Worm (Caenorhabditis elegans) whole organism, L3 larva: ENCODE data around the gene F22F7.7.

Experiments
- R02D3.7 ChIP-seq: fragments of 150-350 bp; optimal IDR thresholded peaks from 2 replicates; lab custom pipeline; 2014; ENCODE audit warnings: missing biosample characterization, missing genetic modification characterization
- aly-2 ChIP-seq: fragments of 150-350 bp; optimal IDR thresholded peaks from 2 replicates; lab custom pipeline; 2014; ENCODE audit warnings: missing biosample characterization, missing genetic modification characterization
- ama-1 ChIP-seq: fragments of 150-350 bp; optimal IDR thresholded peaks from 2 replicates; lab custom pipeline; 2018
- ceh-28 ChIP-seq: fragments of 150-350 bp; optimal IDR thresholded peaks from 2 replicates; lab custom pipeline; 2014; ENCODE audit warnings: missing biosample characterization, missing genetic modification reagents, missing genetic modification characterization
- ceh-82 ChIP-seq: fragments of 150-350 bp; optimal IDR thresholded peaks from 2 replicates; lab custom pipeline; 2014; ENCODE audit warnings: missing biosample characterization, missing genetic modification characterization
- ceh-9 ChIP-seq: sonication (generic microtip); optimal IDR thresholded peaks from 2 replicates; lab custom pipeline; 2018; ENCODE audit warnings: missing biosample characterization, missing genetic modification characterization
- daf-12 ChIP-seq: fragments of 150-350 bp; optimal IDR thresholded peaks from 2 replicates; lab custom pipeline; 2014; ENCODE audit warnings: missing biosample characterization, missing genetic modification reagents, missing genetic modification characterization
- egl-27 ChIP-seq: sonication (generic microtip); optimal IDR thresholded peaks from 4 replicates; lab custom pipeline; 2017; ENCODE audit warnings: missing biosample characterization, missing genetic modification reagents, missing genetic modification characterization
- egl-5 ChIP-seq: fragments of 150-350 bp; optimal IDR thresholded peaks from 2 replicates; lab custom pipeline; 2017; ENCODE audit warnings: missing biosample characterization, missing genetic modification reagents, missing genetic modification characterization, inconsistent platforms
- elt-1 ChIP-seq: fragments of 150-350 bp; optimal IDR thresholded peaks from 2 replicates; lab custom pipeline; 2014; ENCODE audit warnings: missing biosample characterization, missing genetic modification characterization
- elt-2 ChIP-seq: sonication (generic microtip); optimal IDR thresholded peaks from 2 replicates; lab custom pipeline; 2016; ENCODE audit warnings: missing genetic modification reagents, mild to moderate bottlenecking, missing genetic modification characterization, missing compliant biosample characterization
- elt-3 ChIP-seq, 3 experiments: fragments of 150-350 bp in 1 of 3; sonication (generic microtip) in 2 of 3; optimal IDR thresholded peaks; 2 replicates in 2 of 3; 4 replicates in 1 of 3; lab custom pipeline; 2014 to 2017; ENCODE audit warnings: missing biosample characterization in 3 of 3, missing genetic modification characterization in 3 of 3
- eor-1 ChIP-seq, 2 experiments: fragments of 150-350 bp; optimal IDR thresholded peaks; 2 replicates each; lab custom pipeline; 2014 to 2018; ENCODE audit warnings: missing biosample characterization in 2 of 2, missing genetic modification characterization in 2 of 2
- fkh-10 ChIP-seq: sonication (generic microtip); optimal IDR thresholded peaks from 2 replicates; lab custom pipeline; 2017; ENCODE audit warnings: missing biosample characterization, missing genetic modification reagents, missing genetic modification characterization
- fos-1 ChIP-seq: fragments of 150-350 bp; optimal IDR thresholded peaks from 2 replicates; lab custom pipeline; 2014; ENCODE audit warnings: missing biosample characterization, missing genetic modification characterization
- hmg-11 ChIP-seq: sonication (generic microtip); optimal IDR thresholded peaks from 2 replicates; lab custom pipeline; 2016; ENCODE audit warnings: missing genetic modification characterization, missing compliant biosample characterization
- jun-1 ChIP-seq: fragments of 150-350 bp; optimal IDR thresholded peaks from 2 replicates; lab custom pipeline; 2014; ENCODE audit warnings: missing biosample characterization, missing genetic modification reagents, missing genetic modification characterization
- lin-15B ChIP-seq: fragments of 150-350 bp; optimal IDR thresholded peaks from 2 replicates; lab custom pipeline; 2014; ENCODE audit warnings: missing biosample characterization, missing genetic modification characterization
- lin-39 ChIP-seq: fragments of 150-350 bp; optimal IDR thresholded peaks from 2 replicates; lab custom pipeline; 2018; ENCODE audit warnings: missing biosample characterization, missing genetic modification reagents, missing genetic modification characterization
- lsy-12 ChIP-seq: sonication (generic microtip); optimal IDR thresholded peaks from 2 replicates; lab custom pipeline; 2016; ENCODE audit warnings: mild to moderate bottlenecking, missing genetic modification characterization, missing compliant biosample characterization
- mdl-1 ChIP-seq: fragments of 150-350 bp; optimal IDR thresholded peaks from 2 replicates; lab custom pipeline; 2014; ENCODE audit warnings: missing biosample characterization, missing genetic modification characterization
- mml-1 ChIP-seq: fragments of 150-350 bp; sonication (generic microtip); optimal IDR thresholded peaks from 3 replicates; lab custom pipeline; 2014; ENCODE audit warnings: missing biosample characterization, missing genetic modification characterization
- nfya-1 ChIP-seq: sonication (generic microtip); optimal IDR thresholded peaks from 2 replicates; lab custom pipeline; 2017; ENCODE audit warnings: missing genetic modification characterization, mild to moderate bottlenecking, missing compliant biosample characterization, antibody characterized with exemption, moderate library complexity; ENCODE audit not compliant: insufficient read depth
- nhr-12 ChIP-seq: fragments of 150-350 bp; optimal IDR thresholded peaks from 2 replicates; lab custom pipeline; 2014; ENCODE audit warnings: missing biosample characterization, missing genetic modification characterization
- nhr-23 ChIP-seq: fragments of 150-350 bp; optimal IDR thresholded peaks from 2 replicates; lab custom pipeline; 2014; ENCODE audit warnings: missing biosample characterization, missing genetic modification reagents, missing genetic modification characterization
- nhr-237 ChIP-seq: fragments of 150-350 bp; optimal IDR thresholded peaks from 2 replicates; lab custom pipeline; 2014; ENCODE audit warnings: missing biosample characterization, missing genetic modification characterization
- nhr-25 ChIP-seq: sonication (generic microtip); optimal IDR thresholded peaks from 2 replicates; lab custom pipeline; 2017; ENCODE audit warnings: missing biosample characterization, missing genetic modification characterization
- nhr-28 ChIP-seq: fragments of 150-350 bp; optimal IDR thresholded peaks from 2 replicates; lab custom pipeline; 2014; ENCODE audit warnings: missing biosample characterization, missing genetic modification characterization
- nhr-43 ChIP-seq: sonication (generic microtip); optimal IDR thresholded peaks from 2 replicates; lab custom pipeline; 2016; ENCODE audit warnings: mild to moderate bottlenecking, missing genetic modification characterization, missing compliant biosample characterization; ENCODE audit not compliant: poor library complexity, severe bottlenecking
- nhr-67 ChIP-seq: fragments of 150-350 bp; optimal IDR thresholded peaks from 2 replicates; lab custom pipeline; 2014; ENCODE audit warnings: missing biosample characterization, missing genetic modification characterization
- nhr-76 ChIP-seq: fragments of 150-350 bp; sonication (generic microtip); optimal IDR thresholded peaks from 5 replicates; lab custom pipeline; 2014; ENCODE audit warnings: missing biosample characterization, missing genetic modification characterization
- pha-4 ChIP-seq: fragments of 150-350 bp; optimal IDR thresholded peaks from 2 replicates; lab custom pipeline; 2014; ENCODE audit warnings: missing biosample characterization, missing genetic modification reagents, missing genetic modification characterization
- sea-2 ChIP-seq: fragments of 150-350 bp; sonication (generic microtip); optimal IDR thresholded peaks from 4 replicates; lab custom pipeline; 2014; ENCODE audit warnings: missing biosample characterization, missing genetic modification reagents, missing genetic modification characterization
- snpc-4 ChIP-seq: fragments of 150-350 bp; optimal IDR thresholded peaks from 2 replicates; lab custom pipeline; 2014; ENCODE audit warnings: missing biosample characterization, missing genetic modification characterization
- unc-62 ChIP-seq: fragments of 150-350 bp; sonication (generic microtip); optimal IDR thresholded peaks from 4 replicates; lab custom pipeline; 2014; ENCODE audit warnings: missing biosample characterization, missing genetic modification reagents, missing genetic modification characterization
- zag-1 ChIP-seq: fragments of 150-350 bp; optimal IDR thresholded peaks from 2 replicates; lab custom pipeline; 2014; ENCODE audit warnings: missing biosample characterization, missing genetic modification characterization
- ztf-11 ChIP-seq: fragments of 150-350 bp; optimal IDR thresholded peaks from 2 replicates; lab custom pipeline; 2014; ENCODE audit warnings: missing biosample characterization, missing genetic modification characterization
- ztf-4 ChIP-seq: fragments of 150-350 bp; optimal IDR thresholded peaks from 2 replicates; lab custom pipeline; 2014; ENCODE audit warnings: missing biosample characterization, missing genetic modification characterization

The F22F7.7 gene

DNA sequence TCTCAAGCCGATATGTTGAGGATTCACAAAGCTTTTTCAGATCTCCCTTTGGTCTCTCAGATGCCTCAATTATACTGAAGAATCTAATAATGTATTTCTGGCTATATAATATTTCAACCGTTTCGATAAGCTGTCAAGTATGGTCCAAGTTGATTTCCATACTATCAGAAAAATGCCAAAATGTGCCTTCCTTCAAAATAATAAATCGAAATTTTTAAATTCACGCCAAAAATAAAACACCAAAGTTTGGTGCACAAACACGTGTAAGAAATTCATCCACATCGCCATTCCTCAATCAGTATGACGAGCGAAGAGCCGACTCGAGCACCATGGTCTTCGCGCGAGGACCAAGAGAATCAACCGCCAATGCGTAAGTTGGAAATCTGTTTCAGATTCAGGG is 20.3 kb downstream of the F22F7.7 start, which contains the start of gene F22F7.11:
Gene F22F7.11 (plus strand): TSS at position 301 of the 400 bp plus-strand sequence.
- TF ChIP-seq ceh-82: no peak
- TF ChIP-seq jun-1 (tag; lab: Kevin White, UChicago): no peak
- TF ChIP-seq ama-1 (lab: Kevin White, UChicago): no peak
- no peak for TF ChIP-seq nhr-23 (tag; lab: Kevin White, UChicago)
- TF ChIP-seq nhr-25 (tag; lab: Kevin White, UChicago): no peak
- no peak for TF ChIP-seq egl-27 (tag; lab: Kevin White, UChicago)
- TF ChIP-seq aly-2 (tag; lab: Kevin White, UChicago): no peak
- TF ChIP-seq fos-1 (tag; lab: Kevin White, UChicago): no peak
- TF ChIP-seq daf-12: no peak
- TF ChIP-seq hmg-11 (tag; lab: Kevin White, UChicago): no peak
- no peak for TF ChIP-seq pha-4
- TF ChIP-seq nhr-76 (tag; lab: Kevin White, UChicago): no peak
- TF ChIP-seq elt-1 (tag; lab: Kevin White, UChicago): no peak
- TF ChIP-seq nhr-67 (tag; lab: Kevin White, UChicago): no peak
- no peak for TF ChIP-seq fkh-10 (GFP tag; lab: Kevin White, UChicago)
- TF ChIP-seq nhr-43 (tag; lab: Kevin White, UChicago): no peak

DNA sequence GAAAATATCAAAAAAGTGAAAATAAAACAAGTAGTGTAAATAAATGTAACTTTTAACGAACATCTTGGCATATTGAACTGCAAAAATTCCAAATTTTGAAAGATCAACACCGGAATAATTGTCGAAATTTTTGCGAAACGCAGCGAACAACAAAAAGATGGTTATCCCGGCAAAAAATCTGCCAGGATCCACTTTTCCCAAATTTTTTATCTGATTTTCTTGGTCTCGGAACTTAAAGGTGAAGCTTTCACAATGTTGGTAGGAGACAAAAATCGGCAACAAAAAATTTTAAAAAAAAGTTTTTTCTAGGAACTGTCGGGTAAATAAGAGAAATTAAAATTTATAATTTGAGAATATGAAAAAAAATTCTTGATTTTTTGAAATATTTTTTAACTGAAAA is 21.3 kb downstream of the F22F7.7 start, which contains the start of gene bgnt-1.2:
Gene bgnt-1.2 (minus strand): TSS at position 101 of the 400 bp plus-strand sequence.
- no peak for TF ChIP-seq nhr-43 (tag; lab: Kevin White, UChicago)
- TF ChIP-seq nhr-237: no peak
- TF ChIP-seq eor-1 (tag; optimal IDR thresholded peaks at IDR 0.05; lab: Kevin White, UChicago): no peak
- no peak for TF ChIP-seq R02D3.7 (tag; lab: Kevin White, UChicago)
- TF ChIP-seq zag-1 (tag; lab: Kevin White, UChicago): no peak
- no peak for TF ChIP-seq mdl-1
- TF ChIP-seq elt-3 (tag; optimal IDR thresholded peaks at IDR 0.05; lab: Kevin White, UChicago): no peak

DNA sequence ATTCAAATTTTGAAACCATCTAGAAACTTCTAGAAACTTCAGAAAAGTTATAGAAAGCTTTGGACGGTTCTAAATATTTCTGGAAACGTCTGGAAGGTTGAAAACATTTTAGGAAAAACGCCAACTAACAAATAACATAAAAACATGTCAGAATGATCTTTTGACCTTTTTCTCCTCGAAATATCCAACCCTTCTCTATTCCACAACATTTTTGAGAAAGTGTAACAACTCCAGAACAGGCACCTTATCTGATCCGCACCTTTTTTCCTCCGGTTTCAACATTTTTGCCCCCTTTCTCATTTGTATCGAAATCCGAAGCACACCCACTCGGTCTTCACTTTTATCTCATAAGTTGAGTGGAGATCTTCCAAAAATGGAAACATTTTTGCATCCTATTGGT is 29.5 kb downstream of the F22F7.7 start, which contains the start of gene F22F7.3:
Gene F22F7.3 (plus strand): TSS at position 301 of the 400 bp plus-strand sequence.
- TF ChIP-seq nhr-67 (tag; lab: Kevin White, UChicago) (no peak), nhr-12 (no peak), unc-62 (GFP tag; lab: Kevin White, UChicago) (no peak), ama-1 (lab: Kevin White, UChicago) (no peak), ztf-11 (tag; lab: Kevin White, UChicago) (no peak), fos-1 (tag; lab: Kevin White, UChicago) (no peak), nhr-28 (tag; lab: Kevin White, UChicago) (no peak), snpc-4 (tag; lab: Kevin White, UChicago) (no peak), zag-1 (tag; lab: Kevin White, UChicago) (no peak), ceh-82 (no peak), mml-1 (tag; lab: Kevin White, UChicago) (no peak), sea-2 (GFP tag; lab: Kevin White, UChicago) (no peak), lsy-12 (tag; lab: Kevin White, UChicago) (no peak)

DNA sequence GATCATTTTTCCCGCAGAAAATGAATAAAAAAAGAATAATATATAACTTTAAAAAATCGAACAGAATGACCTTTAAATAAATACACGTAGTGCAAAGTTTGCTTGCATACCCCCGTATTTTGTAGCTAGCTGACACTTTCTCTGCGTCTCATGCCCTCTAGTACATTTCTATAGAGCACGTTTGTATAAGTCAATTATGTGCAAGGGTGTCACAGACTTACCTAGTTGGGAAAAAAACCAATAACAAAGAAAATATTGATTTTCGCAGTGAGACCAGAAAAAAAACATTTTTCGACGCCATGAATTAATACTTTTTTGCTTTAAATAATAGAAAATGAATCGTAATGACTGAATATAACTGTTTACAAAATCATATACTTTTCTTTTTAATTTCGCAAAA is 30.5 kb downstream of the F22F7.7 start, which contains the start of gene ckb-4:
Gene ckb-4 (minus strand): TSS at position 140 of the 400 bp plus-strand sequence.
- no peak for TF ChIP-seq ztf-4
- TF ChIP-seq nhr-25 (tag; lab: Kevin White, UChicago): peak; percentile 11
- peak; percentile 58 for TF ChIP-seq hmg-11 (tag; lab: Kevin White, UChicago)
- TF ChIP-seq mdl-1: no peak
- no peak for TF ChIP-seq ztf-11 (tag; lab: Kevin White, UChicago)
- peak; percentile 86 for TF ChIP-seq pha-4
- TF ChIP-seq lin-15B (tag; lab: Kevin White, UChicago): peak; percentile 60
- TF ChIP-seq elt-2 (tag; lab: Kevin White, UChicago): peak; percentile 36
- no peak for TF ChIP-seq eor-1 (tag; optimal IDR thresholded peaks at IDR 0.05; lab: Kevin White, UChicago)
- TF ChIP-seq sea-2 (GFP tag; lab: Kevin White, UChicago): no peak
- TF ChIP-seq nhr-23 (tag; lab: Kevin White, UChicago): peak; percentile 39
- peak; percentile 15 for TF ChIP-seq lin-39 (tag; lab: Kevin White, UChicago)
- TF ChIP-seq snpc-4 (tag; lab: Kevin White, UChicago): peak; percentile 72

DNA sequence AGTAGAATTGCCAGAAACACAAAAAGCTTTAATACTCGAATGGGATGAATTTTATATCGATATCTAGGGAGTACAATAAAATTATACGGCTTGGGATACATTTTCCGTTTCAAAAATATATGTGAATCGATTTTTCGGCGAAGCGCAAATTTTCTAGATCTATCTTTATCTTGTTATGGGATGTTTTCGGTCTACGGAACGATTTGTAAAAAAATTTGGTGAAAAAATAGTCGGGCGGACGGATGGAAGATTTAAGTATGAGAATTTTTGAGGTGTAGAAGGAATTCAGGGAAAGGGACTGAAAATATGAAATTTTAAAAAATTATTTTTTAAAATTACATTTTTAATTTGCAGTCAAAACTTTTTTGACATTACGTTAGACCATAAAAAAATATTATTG is 33.9 kb downstream of the F22F7.7 start, which contains the start of gene F22F7.4:
Gene F22F7.4 (minus strand): TSS at position 101 of the 400 bp plus-strand sequence.
- TF ChIP-seq mdl-1 (no peak), nhr-12 (no peak), pha-4 (no peak), nfya-1 (no peak), egl-5 (tag; lab: Kevin White, UChicago) (no peak), egl-27 (tag; lab: Kevin White, UChicago) (no peak), nhr-67 (tag; lab: Kevin White, UChicago) (no peak), nhr-76 (tag; lab: Kevin White, UChicago) (no peak), ceh-9 (tag; lab: Kevin White, UChicago) (no peak), ztf-4 (no peak), elt-3 (tag; optimal IDR thresholded peaks at IDR 0.05; lab: Kevin White, UChicago) (no peak), ceh-28 (tag; lab: Kevin White, UChicago) (no peak)
- TF ChIP-seq, all 47 proteins: peak for 0
